Worm (Caenorhabditis elegans) whole organism, late embryonic: ENCODE data around the gene clec-145.

Experiments
- C38D4.7 ChIP-seq: fragments of 200-800 bp; sonication (Bioruptor generic); optimal IDR thresholded peaks from 2 replicates; lab custom pipeline; 2018; ENCODE audit warnings: mild to moderate bottlenecking, missing genetic modification characterization, moderate library complexity, missing compliant biosample characterization
- K02D7.2 ChIP-seq: sonication (generic microtip); optimal IDR thresholded peaks from 2 replicates; lab custom pipeline; 2017; ENCODE audit warnings: mild to moderate bottlenecking, missing genetic modification characterization, missing compliant biosample characterization
- K09A11.1 ChIP-seq: sonication (generic microtip); optimal IDR thresholded peaks from 2 replicates; lab custom pipeline; 2017; ENCODE audit warnings: antibody characterized with exemption, mild to moderate bottlenecking, missing genetic modification characterization, missing compliant biosample characterization; ENCODE audit not compliant: insufficient read depth
- ceh-14 ChIP-seq: sonication (generic microtip); optimal IDR thresholded peaks from 2 replicates; lab custom pipeline; 2016; ENCODE audit warnings: missing genotype, missing genetic modification characterization, missing compliant biosample characterization
- ceh-18 ChIP-seq: sonication (generic microtip); optimal IDR thresholded peaks from 2 replicates; lab custom pipeline; 2016; ENCODE audit warnings: missing genetic modification characterization, missing compliant biosample characterization
- ceh-22 ChIP-seq: sonication (generic microtip); optimal IDR thresholded peaks from 2 replicates; lab custom pipeline; 2017; ENCODE audit warnings: missing biosample characterization, missing genetic modification characterization
- ceh-24 ChIP-seq: sonication (generic microtip); optimal IDR thresholded peaks from 2 replicates; lab custom pipeline; 2016; ENCODE audit warnings: mild to moderate bottlenecking, missing genetic modification characterization, missing compliant biosample characterization
- ceh-30 ChIP-seq: fragments of 150-350 bp; optimal IDR thresholded peaks from 2 replicates; lab custom pipeline; 2014; ENCODE audit warnings: missing biosample characterization, missing genetic modification characterization
- ceh-45 ChIP-seq: fragments of 200-800 bp; sonication (Bioruptor generic); IDR thresholded peaks from 2 replicates; pipeline ENCODE4 v1.3.6; 2022; ENCODE audit warnings: missing genetic modification reagents, missing genetic modification characterization, missing compliant biosample characterization
- ceh-6 ChIP-seq: fragments of 200-800 bp; sonication (Bioruptor generic); optimal IDR thresholded peaks from 2 replicates; lab custom pipeline; 2018; ENCODE audit warnings: mild to moderate bottlenecking, missing genetic modification characterization, missing compliant biosample characterization
- che-1 ChIP-seq: sonication (generic microtip); optimal IDR thresholded peaks from 2 replicates; lab custom pipeline; 2016; ENCODE audit warnings: mild to moderate bottlenecking, missing genetic modification characterization, missing compliant biosample characterization
- dmd-4 ChIP-seq: sonication (generic microtip); optimal IDR thresholded peaks from 2 replicates; lab custom pipeline; 2016; ENCODE audit warnings: borderline replicate concordance, missing genetic modification characterization, missing compliant biosample characterization
- dve-1 ChIP-seq: sonication (generic microtip); optimal IDR thresholded peaks from 2 replicates; lab custom pipeline; 2017; ENCODE audit warnings: antibody characterized with exemption, mild to moderate bottlenecking, missing genetic modification characterization, missing compliant biosample characterization
- elt-4 ChIP-seq: sonication (generic microtip); optimal IDR thresholded peaks from 2 replicates; lab custom pipeline; 2016; ENCODE audit warnings: missing genetic modification characterization, missing compliant biosample characterization
- ets-4 ChIP-seq: sonication (generic microtip); optimal IDR thresholded peaks from 2 replicates; lab custom pipeline; 2016; ENCODE audit warnings: missing genetic modification characterization, missing compliant biosample characterization
- fax-1 ChIP-seq: sonication (generic microtip); optimal IDR thresholded peaks from 2 replicates; lab custom pipeline; 2016; ENCODE audit warnings: missing genotype, missing genetic modification characterization, missing compliant biosample characterization
- fkh-10 ChIP-seq: fragments of 150-350 bp; optimal IDR thresholded peaks from 2 replicates; lab custom pipeline; 2014; ENCODE audit warnings: missing biosample characterization, missing genetic modification reagents, missing genetic modification characterization
- gmeb-2 ChIP-seq: sonication (generic microtip); optimal IDR thresholded peaks from 2 replicates; lab custom pipeline; 2016; ENCODE audit warnings: missing genetic modification characterization, inconsistent platforms, missing compliant biosample characterization
- hlh-15 ChIP-seq: sonication (generic microtip); optimal IDR thresholded peaks from 2 replicates; lab custom pipeline; 2016; ENCODE audit warnings: missing genetic modification characterization, missing compliant biosample characterization
- hlh-8 ChIP-seq: sonication (generic microtip); optimal IDR thresholded peaks from 2 replicates; lab custom pipeline; 2016; ENCODE audit warnings: missing genotype, missing genetic modification characterization, missing compliant biosample characterization
- madf-2 ChIP-seq: sonication (generic microtip); optimal IDR thresholded peaks from 2 replicates; lab custom pipeline; 2017; ENCODE audit warnings: missing genetic modification characterization, missing compliant biosample characterization
- mec-3 ChIP-seq: sonication (generic microtip); optimal IDR thresholded peaks from 2 replicates; lab custom pipeline; 2016; ENCODE audit warnings: borderline replicate concordance, missing genetic modification characterization, missing compliant biosample characterization
- odd-2 ChIP-seq: sonication (generic microtip); optimal IDR thresholded peaks from 2 replicates; lab custom pipeline; 2017; ENCODE audit warnings: antibody characterized with exemption, mild to moderate bottlenecking, missing genetic modification characterization, missing compliant biosample characterization
- pag-3 ChIP-seq: sonication (generic microtip); optimal IDR thresholded peaks from 2 replicates; lab custom pipeline; 2016; ENCODE audit warnings: missing compliant biosample characterization, missing genetic modification characterization, borderline replicate concordance
- pat-9 ChIP-seq: fragments of 200-800 bp; sonication (Bioruptor generic); optimal IDR thresholded peaks from 2 replicates; lab custom pipeline; 2018; ENCODE audit warnings: mild to moderate bottlenecking, missing genetic modification characterization, moderate library complexity, missing compliant biosample characterization
- pax-1 ChIP-seq: fragments of 150-350 bp; optimal IDR thresholded peaks from 2 replicates; lab custom pipeline; 2014; ENCODE audit warnings: missing biosample characterization, missing genetic modification characterization
- pha-2 ChIP-seq: sonication (generic microtip); optimal IDR thresholded peaks from 2 replicates; lab custom pipeline; 2017; ENCODE audit warnings: mild to moderate bottlenecking, missing genetic modification characterization, missing compliant biosample characterization
- pha-4 ChIP-seq: fragments of 150-350 bp; optimal IDR thresholded peaks from 2 replicates; lab custom pipeline; 2018; ENCODE audit warnings: missing biosample characterization, missing genetic modification reagents, missing genetic modification characterization
- pros-1 ChIP-seq: fragments of 150-350 bp; optimal IDR thresholded peaks from 2 replicates; lab custom pipeline; 2014; ENCODE audit warnings: missing biosample characterization, missing genetic modification reagents, missing genetic modification characterization
- tbx-2 ChIP-seq: sonication (generic microtip); optimal IDR thresholded peaks from 2 replicates; lab custom pipeline; 2016; ENCODE audit warnings: missing genetic modification characterization, missing compliant biosample characterization
- tbx-7 ChIP-seq: sonication (generic microtip); optimal IDR thresholded peaks from 2 replicates; lab custom pipeline; 2016; ENCODE audit warnings: missing genotype, missing genetic modification characterization, missing compliant biosample characterization
- unc-3 ChIP-seq, 2 experiments: fragments of 200-800 bp in 1 of 2; sonication (Bioruptor generic) in 1 of 2; sonication (generic microtip) in 1 of 2; conservative IDR thresholded peaks in 1 of 2; optimal IDR thresholded peaks in 1 of 2; 2 replicates each; pipeline versions ENCODE4 v1.3.6 to Lab custom; 2016 to 2022; ENCODE audit warnings: missing compliant biosample characterization in 2 of 2, missing genetic modification characterization in 2 of 2, missing genetic modification reagents in 1 of 2
- unc-42 ChIP-seq: sonication (generic microtip); optimal IDR thresholded peaks from 2 replicates; lab custom pipeline; 2016; ENCODE audit warnings: missing genotype, missing genetic modification characterization, missing compliant biosample characterization
- unc-55 ChIP-seq: sonication (generic microtip); optimal IDR thresholded peaks from 2 replicates; lab custom pipeline; 2017; ENCODE audit warnings: missing biosample characterization, missing genetic modification reagents, missing genetic modification characterization
- zip-5 ChIP-seq: sonication (generic microtip); optimal IDR thresholded peaks from 2 replicates; lab custom pipeline; 2016; ENCODE audit warnings: missing genetic modification characterization, missing compliant biosample characterization
- ztf-16 ChIP-seq: sonication (generic microtip); optimal IDR thresholded peaks from 2 replicates; lab custom pipeline; 2017; ENCODE audit warnings: missing genetic modification characterization, missing compliant biosample characterization

clec-145 gene

ce11 chrII:13574395-13574794 lies 16.0 kb downstream of the clec-145 start:
- no peak for TF ChIP-seq odd-2 (tag; lab: Kevin White, UChicago)
- TF ChIP-seq, all 69 proteins: peak for 0

- TF ChIP-seq ceh-14 (tag; lab: Kevin White, UChicago) (no peak), hlh-8 (no peak), unc-42 (tag; lab: Kevin White, UChicago) (no peak), odd-2 (tag; lab: Kevin White, UChicago) (no peak), tbx-2 (no peak), elt-4 (tag; lab: Kevin White, UChicago) (no peak), ceh-45 (GFP tag; lab: Robert Waterston, UW) (no peak), tbx-7 (tag; lab: Kevin White, UChicago) (no peak), ceh-6 (GFP tag; lab: Kevin White, UChicago) (no peak), fax-1 (tag; lab: Kevin White, UChicago) (no peak), pha-2 (no peak), fkh-10 (GFP tag; lab: Kevin White, UChicago) (no peak), ets-4 (tag; lab: Kevin White, UChicago) (no peak), ceh-30 (tag; lab: Kevin White, UChicago) (no peak), C38D4.7 (GFP tag; lab: Kevin White, UChicago) (no peak), ceh-22 (tag; lab: Kevin White, UChicago) (no peak), pha-4 (tag; lab: Kevin White, UChicago) (no peak), ztf-16 (tag; lab: Kevin White, UChicago) (no peak), ceh-24 (tag; lab: Kevin White, UChicago) (no peak)
Measured at ce11 chrII:13567871-13568270, 22.5 kb downstream of the clec-145 start, which contains the start of gene Y48E1B.3. TSS of gene Y48E1B.3 (minus strand) at chrII:13567971.

- TF ChIP-seq mec-3 (tag; lab: Kevin White, UChicago) (peak; percentile 80), pros-1 (tag; lab: Kevin White, UChicago) (no peak), ceh-18 (tag; lab: Kevin White, UChicago) (no peak)
- TF ChIP-seq, all 69 proteins: peak for 1
Measured at ce11 chrII:13560553-13560952, 29.8 kb downstream of the clec-145 start.

- TF ChIP-seq gmeb-2 (tag; lab: Kevin White, UChicago), result no peak
- no peak for TF ChIP-seq pag-3
- TF ChIP-seq dmd-4, result no peak
- TF ChIP-seq madf-2 (tag; lab: Kevin White, UChicago), result no peak
- TF ChIP-seq K02D7.2 (tag; lab: Kevin White, UChicago), result no peak
- TF ChIP-seq zip-5 (tag; lab: Kevin White, UChicago), result no peak
- TF ChIP-seq unc-3 (GFP tag; conservative IDR thresholded peaks at IDR 0.05; lab: Robert Waterston, UW), result no peak
- TF ChIP-seq unc-3 (tag; optimal IDR thresholded peaks at IDR 0.05; lab: Kevin White, UChicago), result no peak
- TF ChIP-seq pha-4 (tag; lab: Kevin White, UChicago), result no peak
- TF ChIP-seq odd-2 (tag; lab: Kevin White, UChicago), result no peak
- no peak for TF ChIP-seq hlh-15 (tag; lab: Kevin White, UChicago)
- no peak for TF ChIP-seq che-1 (tag; lab: Kevin White, UChicago)
- TF ChIP-seq ceh-24 (tag; lab: Kevin White, UChicago), result no peak
- no peak for TF ChIP-seq ceh-45 (GFP tag; lab: Robert Waterston, UW)
- TF ChIP-seq unc-55, result no peak
- TF ChIP-seq, all 69 proteins: peak for 0
Measured at ce11 chrII:13547545-13547944, 42.8 kb downstream of the clec-145 start, which contains the start of gene ddl-2. TSS of gene ddl-2 (minus strand) at chrII:13547645.

ce11 chrII:13542991-13543390 lies 47.4 kb downstream of the clec-145 start:
- no peak for TF ChIP-seq unc-42 (tag; lab: Kevin White, UChicago)
- TF ChIP-seq dve-1 (tag; lab: Kevin White, UChicago), result no peak
- no peak for TF ChIP-seq pax-1 (tag; lab: Kevin White, UChicago)
- TF ChIP-seq pat-9, result no peak
- no peak for TF ChIP-seq ceh-18 (tag; lab: Kevin White, UChicago)
- no peak for TF ChIP-seq K09A11.1 (tag; lab: Kevin White, UChicago)
